Fruit fly (Drosophila melanogaster) whole organism, wandering third instar larva: ENCODE measurements around the gene Jon65Aiii.

Experiments
- Hr78 ChIP-seq: fragments of >200 bp; optimal IDR thresholded peaks from 2 replicates; lab custom pipeline; 2017; ENCODE audit warnings: missing biosample characterization, missing genetic modification characterization
- foxo ChIP-seq, 2 experiments: fragments of 200-800 bp; sonication (Bioruptor generic); optimal IDR thresholded peaks; 2 replicates in 1 of 2; 3 replicates in 1 of 2; lab custom pipeline; 2016 to 2017; ENCODE audit warnings: missing biosample characterization in 2 of 2, missing genetic modification characterization in 2 of 2
- psq ChIP-seq: fragments of 200-800 bp; sonication (Bioruptor generic); optimal IDR thresholded peaks from 3 replicates; lab custom pipeline; 2017; ENCODE audit warnings: missing biosample characterization, mild to moderate bottlenecking, missing genetic modification characterization, moderate library complexity
- sv ChIP-seq: fragments of 200-800 bp; sonication (Bioruptor generic); optimal IDR thresholded peaks from 3 replicates; lab custom pipeline; 2016; ENCODE audit warnings: missing biosample characterization, missing genetic modification characterization
- usp ChIP-seq: fragments of >200 bp; optimal IDR thresholded peaks from 2 replicates; lab custom pipeline; 2017; ENCODE audit warnings: missing biosample characterization, missing genetic modification characterization

DNA sequence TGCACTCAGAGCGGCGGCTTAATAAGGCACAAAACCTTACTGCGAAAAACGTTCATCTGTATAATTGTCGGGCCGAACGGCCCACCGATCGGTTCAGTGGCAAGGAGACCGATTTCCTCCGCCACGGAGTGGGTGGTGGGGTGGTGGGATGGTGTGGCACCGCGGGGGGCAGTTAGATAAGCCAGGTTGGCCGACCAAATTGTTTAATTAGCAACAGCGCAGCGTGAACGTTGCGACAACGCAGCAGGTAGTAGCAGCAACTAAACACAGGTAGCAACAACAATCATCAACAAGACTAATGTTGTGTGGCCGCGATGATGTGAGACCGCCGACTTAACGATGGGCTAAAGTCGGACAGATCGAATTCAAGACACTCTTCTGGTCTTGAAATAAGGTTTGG is 17.6 kb downstream of the Jon65Aiii start:
- no peak for TF ChIP-seq psq
- TF ChIP-seq Hr78 (GFP tag; lab: Kevin White, UChicago), result no peak
- TF ChIP-seq sv (GFP tag; lab: Kevin White, UChicago), result no peak
- TF ChIP-seq usp (GFP tag; lab: Kevin White, UChicago), result no peak
- TF ChIP-seq foxo (GFP tag; optimal IDR thresholded peaks at IDR 0.05; lab: Kevin White, UChicago), result no peak
